Worm (Caenorhabditis elegans) whole organism, mixed stage, embryonic: ENCODE results near the gene R09F10.5.

Source experiments
- cnd-1 ChIP-seq: fragments of 200-800 bp; sonication (Bioruptor generic); optimal IDR thresholded peaks from 2 replicates; lab custom pipeline; 2018; ENCODE audit warnings: mild to moderate bottlenecking, missing genetic modification characterization, missing compliant biosample characterization
- elt-1 ChIP-seq: sonication (generic microtip); optimal IDR thresholded peaks from 2 replicates; lab custom pipeline; 2017; ENCODE audit warnings: missing genetic modification characterization, mild to moderate bottlenecking, missing compliant biosample characterization, antibody characterized with exemption, moderate library complexity, borderline replicate concordance; ENCODE audit not compliant: insufficient read depth
- lsy-2 ChIP-seq: fragments of 150-350 bp; optimal IDR thresholded peaks from 2 replicates; lab custom pipeline; 2014; ENCODE audit warnings: missing biosample characterization, missing genetic modification characterization
- nhr-12 ChIP-seq: fragments of 150-350 bp; optimal IDR thresholded peaks from 2 replicates; lab custom pipeline; 2014; ENCODE audit warnings: missing biosample characterization, missing genetic modification characterization
- nhr-237 ChIP-seq: fragments of 150-350 bp; optimal IDR thresholded peaks from 2 replicates; lab custom pipeline; 2014; ENCODE audit warnings: missing biosample characterization, missing genetic modification characterization
- snpc-4 ChIP-seq: fragments of 150-350 bp; optimal IDR thresholded peaks from 2 replicates; lab custom pipeline; 2014; ENCODE audit warnings: missing biosample characterization, missing genetic modification characterization
- unc-62 ChIP-seq: fragments of 150-350 bp; optimal IDR thresholded peaks from 2 replicates; lab custom pipeline; 2014; ENCODE audit warnings: missing biosample characterization, missing genetic modification reagents, missing genetic modification characterization

DNA sequence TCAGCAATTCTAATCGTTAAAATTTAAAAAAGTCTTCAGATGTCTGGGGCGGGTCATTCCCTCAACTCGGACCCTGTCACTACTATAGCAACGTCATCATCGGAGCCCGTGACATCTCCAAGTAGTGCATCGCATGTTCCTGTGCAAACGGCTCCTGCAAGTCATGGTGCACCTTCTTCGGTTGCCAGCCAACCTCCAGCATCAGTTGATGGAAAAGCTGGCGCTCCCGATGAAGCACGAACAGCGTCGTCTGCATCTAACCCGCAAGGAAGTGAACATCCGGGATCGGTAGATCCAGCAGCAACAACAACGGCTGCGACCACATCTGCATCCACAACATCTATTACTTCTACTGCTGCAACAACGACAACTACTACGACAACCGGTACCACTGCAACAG lies 12.9 kb downstream of the R09F10.5 start, which contains the start of gene R09F10.3:
- TF ChIP-seq nhr-237 (no peak), snpc-4 (tag; lab: Kevin White, UChicago) (no peak), unc-62 (GFP tag; lab: Kevin White, UChicago) (no peak), cnd-1 (tag; lab: Kevin White, UChicago) (no peak), nhr-12 (tag; lab: Kevin White, UChicago) (no peak), lsy-2 (no peak), elt-1 (tag; lab: Kevin White, UChicago) (no peak)
